Fruit fly (Drosophila melanogaster) whole organism, embryonic: ENCODE measurements around the gene PGRP-LA.
A peak's percentile ranks its signal among the peaks of the same experiment; 100 is the strongest.

Experiments
- Adf1 ChIP-seq: fragments of 200-800 bp; sonication (Bioruptor generic); IDR thresholded peaks from 2 replicates; pipeline ENCODE4 v1.3.6; 2022; ENCODE audit warnings: missing biosample characterization, missing genetic modification characterization
- BEAF-32 ChIP-seq: fragments of 200-800 bp; sonication (Bioruptor generic); optimal IDR thresholded peaks from 3 replicates; lab custom pipeline; 2017; ENCODE audit warnings: missing biosample characterization, missing genetic modification characterization, mild to moderate bottlenecking, moderate library complexity, missing genetic modification reagents
- CG10267 ChIP-seq: fragments of 200-800 bp; sonication (Bioruptor generic); optimal IDR thresholded peaks from 2 replicates; lab custom pipeline; 2018; ENCODE audit warnings: missing biosample characterization, mild to moderate bottlenecking, missing genetic modification characterization, moderate library complexity
- CG12299 ChIP-seq: fragments of 200-800 bp; sonication (Bioruptor generic); optimal IDR thresholded peaks from 2 replicates; lab custom pipeline; 2018; ENCODE audit warnings: missing biosample characterization, mild to moderate bottlenecking, missing genetic modification characterization
- CG1233 ChIP-seq: fragments of 200-800 bp; sonication (Bioruptor generic); optimal IDR thresholded peaks from 4 replicates; lab custom pipeline; 2018; ENCODE audit warnings: missing biosample characterization, mild to moderate bottlenecking, missing genetic modification characterization
- CG12769 ChIP-seq: fragments of 200-800 bp; sonication (Bioruptor generic); optimal IDR thresholded peaks from 2 replicates; lab custom pipeline; 2019; ENCODE audit warnings: missing biosample characterization, mild to moderate bottlenecking, missing genetic modification characterization, moderate library complexity
- CG13894 ChIP-seq: fragments of 200-800 bp; sonication (Bioruptor generic); optimal IDR thresholded peaks from 3 replicates; lab custom pipeline; 2018; ENCODE audit warnings: missing biosample characterization, mild to moderate bottlenecking, missing genetic modification characterization, moderate library complexity
- CG14710 ChIP-seq: fragments of 200-800 bp; sonication (Bioruptor generic); optimal IDR thresholded peaks from 3 replicates; lab custom pipeline; 2019; ENCODE audit warnings: missing biosample characterization, mild to moderate bottlenecking, missing genetic modification characterization, moderate library complexity
- CG15514 ChIP-seq: fragments of 200-800 bp; sonication (Bioruptor generic); optimal IDR thresholded peaks from 3 replicates; lab custom pipeline; 2017; ENCODE audit warnings: missing biosample characterization, missing genetic modification characterization, mild to moderate bottlenecking, moderate library complexity, missing genetic modification reagents
- CG1603 ChIP-seq: fragments of 200-800 bp; sonication (Bioruptor generic); optimal IDR thresholded peaks from 2 replicates; lab custom pipeline; 2019; ENCODE audit warnings: missing biosample characterization, mild to moderate bottlenecking, missing genetic modification characterization, moderate library complexity
- CG17385 ChIP-seq: fragments of 200-800 bp; sonication (Bioruptor generic); optimal IDR thresholded peaks from 3 replicates; lab custom pipeline; 2018; ENCODE audit warnings: missing biosample characterization, mild to moderate bottlenecking, missing genetic modification characterization
- CG17568 ChIP-seq: fragments of 200-800 bp; sonication (Bioruptor generic); optimal IDR thresholded peaks from 2 replicates; lab custom pipeline; 2018; ENCODE audit warnings: missing biosample characterization, mild to moderate bottlenecking, missing genetic modification characterization, moderate library complexity
- CG18011 ChIP-seq: fragments of 200-800 bp; sonication (Bioruptor generic); optimal IDR thresholded peaks from 2 replicates; lab custom pipeline; 2017; ENCODE audit warnings: missing biosample characterization, missing genetic modification characterization, mild to moderate bottlenecking, moderate library complexity, missing genotype
- CG2678 ChIP-seq: fragments of 200-800 bp; sonication (Bioruptor generic); optimal IDR thresholded peaks from 3 replicates; lab custom pipeline; 2019; ENCODE audit warnings: missing biosample characterization, mild to moderate bottlenecking, missing genetic modification characterization, moderate library complexity
- CG31441 ChIP-seq: fragments of 200-800 bp; sonication (Bioruptor generic); IDR thresholded peaks from 2 replicates; pipeline ENCODE4 v1.3.6; 2022; ENCODE audit warnings: missing biosample characterization, missing genetic modification characterization
- CG34376 ChIP-seq: fragments of 200-800 bp; sonication (Bioruptor generic); optimal IDR thresholded peaks from 2 replicates; lab custom pipeline; 2018; ENCODE audit warnings: missing biosample characterization, mild to moderate bottlenecking, missing genetic modification characterization
- CG6765 ChIP-seq: fragments of 200-800 bp; sonication (Bioruptor generic); optimal IDR thresholded peaks from 3 replicates; lab custom pipeline; 2017; ENCODE audit warnings: missing biosample characterization, mild to moderate bottlenecking, missing genetic modification characterization
- CG7372 ChIP-seq: fragments of 200-800 bp; sonication (Bioruptor generic); IDR thresholded peaks from 2 replicates; pipeline ENCODE4 v1.3.6; 2022; ENCODE audit warnings: missing biosample characterization, missing genetic modification characterization
- CG7987 ChIP-seq: fragments of 200-800 bp; sonication (Bioruptor generic); optimal IDR thresholded peaks from 2 replicates; lab custom pipeline; 2018; ENCODE audit warnings: missing biosample characterization, mild to moderate bottlenecking, missing genetic modification characterization, moderate library complexity
- Dll ChIP-seq: fragments of 200-800 bp; sonication (Bioruptor generic); IDR thresholded peaks from 4 replicates; pipeline ENCODE4 v1.3.6; 2022; ENCODE audit warnings: missing biosample characterization, missing genetic modification characterization; ENCODE audit not compliant: partially characterized antibody
- Dp ChIP-seq: fragments of 200-800 bp; sonication (Bioruptor generic); optimal IDR thresholded peaks from 2 replicates; lab custom pipeline; 2018; ENCODE audit warnings: missing biosample characterization, mild to moderate bottlenecking, missing genetic modification characterization, moderate library complexity
- GATAe ChIP-seq: fragments of 200-800 bp; sonication (Bioruptor generic); conservative IDR thresholded peaks from 2 replicates; pipeline ENCODE4 v1.3.6; 2022; ENCODE audit warnings: missing biosample characterization, missing genetic modification characterization
- HLH4C ChIP-seq: fragments of 200-800 bp; sonication (Bioruptor generic); IDR thresholded peaks from 3 replicates; pipeline ENCODE4 v1.3.6; 2022; ENCODE audit warnings: missing biosample characterization, missing genetic modification characterization; ENCODE audit not compliant: partially characterized antibody
- Myb ChIP-seq: fragments of 200-800 bp; sonication (Bioruptor generic); optimal IDR thresholded peaks from 2 replicates; lab custom pipeline; 2016; ENCODE audit warnings: missing biosample characterization, missing genetic modification characterization
- PHDP ChIP-seq: fragments of 200-800 bp; sonication (Bioruptor generic); optimal IDR thresholded peaks from 3 replicates; lab custom pipeline; 2018; ENCODE audit warnings: missing biosample characterization, mild to moderate bottlenecking, missing genetic modification characterization, moderate library complexity
- Trl ChIP-seq, 3 experiments: fragments of >200 bp in 2 of 3; fragments of 200-800 bp in 1 of 3; sonication (Bioruptor generic) in 1 of 3; optimal IDR thresholded peaks; 2 replicates in 1 of 3; 3 replicates in 2 of 3; lab custom pipeline; 2016 to 2017; ENCODE audit warnings: missing biosample characterization in 1 of 3, missing genetic modification characterization in 1 of 3
- caup ChIP-seq: fragments of 200-800 bp; sonication (Bioruptor generic); optimal IDR thresholded peaks from 3 replicates; lab custom pipeline; 2017; ENCODE audit warnings: missing biosample characterization, mild to moderate bottlenecking, missing genetic modification characterization, moderate library complexity; ENCODE audit not compliant: severe bottlenecking
- crol ChIP-seq: fragments of 200-800 bp; sonication (Bioruptor generic); IDR thresholded peaks from 2 replicates; pipeline ENCODE4 v1.3.6; 2022; ENCODE audit warnings: missing biosample characterization, missing genetic modification characterization
- crp ChIP-seq, 2 experiments: fragments of 200-800 bp; sonication (Bioruptor generic); optimal IDR thresholded peaks; 2 replicates in 1 of 2; 3 replicates in 1 of 2; lab custom pipeline; 2017; ENCODE audit warnings: missing biosample characterization in 2 of 2, missing genetic modification characterization in 2 of 2, mild to moderate bottlenecking in 1 of 2, moderate library complexity in 1 of 2
- cwo ChIP-seq: fragments of 200-800 bp; sonication (Bioruptor generic); optimal IDR thresholded peaks from 3 replicates; lab custom pipeline; 2017; ENCODE audit warnings: missing biosample characterization, missing genetic modification characterization, mild to moderate bottlenecking, moderate library complexity, missing genetic modification reagents
- exex ChIP-seq: fragments of 200-800 bp; sonication (Bioruptor generic); optimal IDR thresholded peaks from 4 replicates; lab custom pipeline; 2018; ENCODE audit warnings: missing biosample characterization, mild to moderate bottlenecking, missing genetic modification characterization, moderate library complexity
- ftz-f1 ChIP-seq: fragments of 200-800 bp; sonication (Bioruptor generic); optimal IDR thresholded peaks from 2 replicates; lab custom pipeline; 2016; ENCODE audit warnings: missing biosample characterization, missing genetic modification characterization
- gfzf ChIP-seq: fragments of 200-800 bp; sonication (Bioruptor generic); optimal IDR thresholded peaks from 2 replicates; lab custom pipeline; 2016; ENCODE audit warnings: missing biosample characterization, mild to moderate bottlenecking, missing genetic modification characterization, moderate library complexity
- gro ChIP-seq: fragments of 200-800 bp; sonication (Bioruptor generic); optimal IDR thresholded peaks from 2 replicates; lab custom pipeline; 2016; ENCODE audit warnings: missing biosample characterization, missing genetic modification characterization
- hkb ChIP-seq, 2 experiments: fragments of 200-800 bp in 1 of 2; fragments of >200 bp in 1 of 2; sonication (Bioruptor generic) in 1 of 2; IDR thresholded peaks in 1 of 2; optimal IDR thresholded peaks in 1 of 2; 2 replicates each; pipeline versions ENCODE4 v1.3.6 to Lab custom; 2017 to 2022; ENCODE audit warnings: missing biosample characterization in 1 of 2, missing genetic modification characterization in 1 of 2
- kay ChIP-seq: fragments of 200-800 bp; sonication (Bioruptor generic); optimal IDR thresholded peaks from 2 replicates; lab custom pipeline; 2016; ENCODE audit warnings: missing biosample characterization, missing genetic modification characterization
- kni ChIP-seq: fragments of 200-800 bp; sonication (Bioruptor generic); optimal IDR thresholded peaks from 3 replicates; lab custom pipeline; 2017; ENCODE audit warnings: mild to moderate bottlenecking, missing biosample characterization, missing genetic modification reagents, missing genetic modification characterization
- lmd ChIP-seq: fragments of 200-800 bp; sonication (Bioruptor generic); IDR thresholded peaks from 2 replicates; pipeline ENCODE4 v1.3.6; 2022; ENCODE audit warnings: missing biosample characterization, missing genetic modification characterization
- mam ChIP-seq: fragments of 200-800 bp; sonication (Bioruptor generic); optimal IDR thresholded peaks from 3 replicates; lab custom pipeline; 2016; ENCODE audit warnings: missing biosample characterization, missing genetic modification characterization
- nau ChIP-seq: fragments of 200-800 bp; sonication (Bioruptor generic); optimal IDR thresholded peaks from 3 replicates; lab custom pipeline; 2017; ENCODE audit warnings: missing biosample characterization, mild to moderate bottlenecking, missing genetic modification characterization, missing genetic modification reagents
- org-1 ChIP-seq: fragments of 200-800 bp; sonication (Bioruptor generic); optimal IDR thresholded peaks from 2 replicates; lab custom pipeline; 2017; ENCODE audit warnings: missing biosample characterization, missing genetic modification characterization
- row ChIP-seq: fragments of 200-800 bp; sonication (Bioruptor generic); IDR thresholded peaks from 3 replicates; pipeline ENCODE4 v1.3.6; 2022; ENCODE audit warnings: missing biosample characterization, missing genetic modification characterization
- slbo ChIP-seq: fragments of 200-800 bp; sonication (Bioruptor generic); IDR thresholded peaks from 2 replicates; pipeline ENCODE4 v1.3.6; 2022; ENCODE audit warnings: missing biosample characterization, missing genetic modification characterization
- slp2 ChIP-seq: fragments of 200-800 bp; sonication (Bioruptor generic); optimal IDR thresholded peaks from 2 replicates; lab custom pipeline; 2016; ENCODE audit warnings: missing biosample characterization, missing genetic modification characterization
- stwl ChIP-seq: fragments of 200-800 bp; sonication (Bioruptor generic); optimal IDR thresholded peaks from 3 replicates; lab custom pipeline; 2018; ENCODE audit warnings: missing biosample characterization, mild to moderate bottlenecking, missing genetic modification characterization, moderate library complexity
- toy ChIP-seq: fragments of 200-800 bp; sonication (Bioruptor generic); IDR thresholded peaks from 2 replicates; pipeline ENCODE4 v1.3.6; 2022; ENCODE audit warnings: missing biosample characterization, missing genetic modification characterization
- wek ChIP-seq: fragments of 200-800 bp; sonication (Bioruptor generic); optimal IDR thresholded peaks from 3 replicates; lab custom pipeline; 2018; ENCODE audit warnings: missing biosample characterization, mild to moderate bottlenecking, missing genetic modification characterization, moderate library complexity

The PGRP-LA gene

dm6 chr3L:9360217-9360692 is 26.1 kb downstream of the PGRP-LA start, which contains the start of gene Pdxk (continued):
- TF ChIP-seq Dll (GFP tag; lab: Robert Waterston, UW), result 0 out of 4 replicates have a peak, but pooled peaks have one; percentile 40
- peak in 1 of 2 experiments; percentile 43 for TF ChIP-seq Trl (optimal IDR thresholded peaks at IDR 0.05; lab: Kevin White, UChicago)
- TF ChIP-seq Trl (GFP tag; optimal IDR thresholded peaks at IDR 0.05; lab: Kevin White, UChicago), result no peak
- TF ChIP-seq org-1 (GFP tag; lab: Kevin White, UChicago), result no peak
- 0 out of 3 replicates have a peak, but pooled peaks have one; percentile 30 for TF ChIP-seq HLH4C (GFP tag; lab: Robert Waterston, UW)
- peak; percentile 41 for TF ChIP-seq Dp (GFP tag; lab: Kevin White, UChicago)
- TF ChIP-seq CG7372 (GFP tag; lab: Robert Waterston, UW), result no peak
- peak; percentile 89 for TF ChIP-seq GATAe (GFP tag; lab: Robert Waterston, UW)
- peak; percentile 97 for TF ChIP-seq ftz-f1 (GFP tag; lab: Kevin White, UChicago)
- peak; percentile 18 for TF ChIP-seq CG2678 (tag; lab: Kevin White, UChicago)
- no peak for TF ChIP-seq CG18011 (GFP tag; lab: Kevin White, UChicago)
- peak; percentile 16 for TF ChIP-seq PHDP (tag; lab: Kevin White, UChicago)
- peak; percentile 10 for TF ChIP-seq mam (GFP tag; lab: Kevin White, UChicago)
- peak; percentile 45 for TF ChIP-seq caup (GFP tag; lab: Kevin White, UChicago)
- TF ChIP-seq kay (GFP tag; lab: Kevin White, UChicago), result peak; percentile 34
- TF ChIP-seq Myb, result peak; percentile 15
- TF ChIP-seq CG15514, result peak; percentile 92
- TF ChIP-seq slbo (GFP tag; lab: Robert Waterston, UW), result peak; percentile 5; the same call in 1 of the 2 replicates
- peak; percentile 52 for TF ChIP-seq CG7987 (GFP tag; lab: Kevin White, UChicago)
- TF ChIP-seq kni (GFP tag; lab: Kevin White, UChicago), result peak; percentile 44
- TF ChIP-seq hkb (optimal IDR thresholded peaks at IDR 0.05; lab: Kevin White, UChicago), result no peak
- TF ChIP-seq hkb (GFP tag; IDR thresholded peaks at IDR 0.05; lab: Robert Waterston, UW), result peak; percentile 37
- TF ChIP-seq CG17568 (GFP tag; lab: Kevin White, UChicago), result peak; percentile 3
- no peak for TF ChIP-seq lmd (GFP tag; lab: Robert Waterston, UW)
- no peak for TF ChIP-seq CG6765 (GFP tag; lab: Kevin White, UChicago)
- TF ChIP-seq CG34376 (GFP tag; lab: Kevin White, UChicago), result peak; percentile 93
- TF ChIP-seq CG1603 (tag; lab: Kevin White, UChicago), result peak; percentile 49
- no peak for TF ChIP-seq slp2 (GFP tag; lab: Kevin White, UChicago)
- TF ChIP-seq exex, result peak; percentile 67
- TF ChIP-seq CG17385 (GFP tag; lab: Kevin White, UChicago), result peak; percentile 32
- peak; percentile 78 for TF ChIP-seq crol (GFP tag; lab: Robert Waterston, UW)
- TF ChIP-seq row, result peak; percentile 48; the same call in 2 of the 3 replicates
- no peak for TF ChIP-seq CG10267 (tag; lab: Kevin White, UChicago)
- peak; percentile 25 for TF ChIP-seq cwo
- TF ChIP-seq toy (GFP tag; lab: Robert Waterston, UW), result no peak
- TF ChIP-seq gfzf (GFP tag; lab: Kevin White, UChicago), result peak; percentile 63
- peak; percentile 0 for TF ChIP-seq gro (GFP tag; lab: Kevin White, UChicago)
- peak; percentile 10 for TF ChIP-seq CG12769
- TF ChIP-seq stwl (tag; lab: Kevin White, UChicago), result peak; percentile 43
- TF ChIP-seq CG31441, result 0 out of 2 replicates have a peak, but pooled peaks have one; percentile 21
- TF ChIP-seq crp (GFP tag; optimal IDR thresholded peaks at IDR 0.05; lab: Kevin White, UChicago), result peak in 1 of 2 experiments; percentile 80
- peak; percentile 6 for TF ChIP-seq CG1233 (GFP tag; lab: Kevin White, UChicago)
- peak; percentile 59 for TF ChIP-seq wek (GFP tag; lab: Kevin White, UChicago)
- TF ChIP-seq Adf1 (GFP tag; lab: Robert Waterston, UW), result 0 out of 2 replicates have a peak, but pooled peaks have one; percentile 5
- peak; percentile 25 for TF ChIP-seq CG14710 (tag; lab: Kevin White, UChicago)
- TF ChIP-seq BEAF-32 (GFP tag; lab: Kevin White, UChicago), result peak; percentile 38
- TF ChIP-seq CG13894 (tag; lab: Kevin White, UChicago), result peak; percentile 26
- TF ChIP-seq CG12299 (tag; lab: Kevin White, UChicago), result peak; percentile 28
- peak; percentile 46 for TF ChIP-seq nau (GFP tag; lab: Kevin White, UChicago)
